Worm (Caenorhabditis elegans) whole organism, mixed stage, embryonic: Measurements from ENCODE around the gene nhr-56.

ENCODE experiments used
- M03D4.4 ChIP-seq: sonication (generic microtip); optimal IDR thresholded peaks from 2 replicates; lab custom pipeline; 2017; ENCODE audit warnings: mild to moderate bottlenecking, missing genetic modification characterization, missing compliant biosample characterization
- blmp-1 ChIP-seq: fragments of 150-350 bp; optimal IDR thresholded peaks from 2 replicates; lab custom pipeline; 2014; ENCODE audit warnings: missing biosample characterization, missing genetic modification characterization
- ceh-43 ChIP-seq: fragments of 200-800 bp; sonication (Bioruptor generic); optimal IDR thresholded peaks from 2 replicates; lab custom pipeline; 2018; ENCODE audit warnings: mild to moderate bottlenecking, missing genetic modification characterization, moderate library complexity, missing compliant biosample characterization
- ceh-83 ChIP-seq: fragments of 200-800 bp; sonication (Bioruptor generic); optimal IDR thresholded peaks from 2 replicates; lab custom pipeline; 2018; ENCODE audit warnings: mild to moderate bottlenecking, missing genetic modification characterization, missing compliant biosample characterization
- ces-1 ChIP-seq: fragments of 150-350 bp; optimal IDR thresholded peaks from 2 replicates; lab custom pipeline; 2014; ENCODE audit warnings: missing biosample characterization, missing genetic modification reagents, missing genetic modification characterization
- cnd-1 ChIP-seq: fragments of 200-800 bp; sonication (Bioruptor generic); optimal IDR thresholded peaks from 2 replicates; lab custom pipeline; 2018; ENCODE audit warnings: mild to moderate bottlenecking, missing genetic modification characterization, missing compliant biosample characterization
- drap-1 ChIP-seq: fragments of 200-800 bp; sonication (Bioruptor generic); optimal IDR thresholded peaks from 3 replicates; lab custom pipeline; 2018; ENCODE audit warnings: mild to moderate bottlenecking, missing genetic modification characterization, missing compliant biosample characterization
- elt-3 ChIP-seq: fragments of 150-350 bp; optimal IDR thresholded peaks from 2 replicates; lab custom pipeline; 2014; ENCODE audit warnings: missing biosample characterization, missing genetic modification characterization
- flh-1 ChIP-seq: fragments of 200-800 bp; sonication (Bioruptor generic); optimal IDR thresholded peaks from 2 replicates; lab custom pipeline; 2018; ENCODE audit warnings: mild to moderate bottlenecking, missing genetic modification characterization, moderate library complexity, missing compliant biosample characterization
- ham-2 ChIP-seq: fragments of 200-800 bp; sonication (Bioruptor generic); optimal IDR thresholded peaks from 2 replicates; lab custom pipeline; 2018; ENCODE audit warnings: mild to moderate bottlenecking, missing genetic modification characterization, missing compliant biosample characterization
- hlh-1 ChIP-seq: fragments of 150-350 bp; optimal IDR thresholded peaks from 2 replicates; lab custom pipeline; 2014; ENCODE audit warnings: missing biosample characterization, missing genetic modification reagents, missing genetic modification characterization
- lin-32 ChIP-seq: fragments of 200-800 bp; sonication (Bioruptor generic); optimal IDR thresholded peaks from 2 replicates; lab custom pipeline; 2018; ENCODE audit warnings: mild to moderate bottlenecking, missing genetic modification characterization, missing compliant biosample characterization
- lsy-2 ChIP-seq: fragments of 150-350 bp; optimal IDR thresholded peaks from 2 replicates; lab custom pipeline; 2014; ENCODE audit warnings: missing biosample characterization, missing genetic modification characterization
- mab-5 ChIP-seq: fragments of 150-350 bp; optimal IDR thresholded peaks from 2 replicates; lab custom pipeline; 2014; ENCODE audit warnings: missing biosample characterization, missing genetic modification characterization
- mep-1 ChIP-seq: fragments of 150-350 bp; optimal IDR thresholded peaks from 2 replicates; lab custom pipeline; 2017; ENCODE audit warnings: missing biosample characterization, missing genetic modification reagents, missing genetic modification characterization, inconsistent platforms
- mls-2 ChIP-seq: sonication (generic microtip); optimal IDR thresholded peaks from 2 replicates; lab custom pipeline; 2016; ENCODE audit warnings: mild to moderate bottlenecking, missing genetic modification characterization, moderate library complexity, missing compliant biosample characterization
- nhr-12 ChIP-seq: fragments of 150-350 bp; optimal IDR thresholded peaks from 2 replicates; lab custom pipeline; 2014; ENCODE audit warnings: missing biosample characterization, missing genetic modification characterization
- nhr-2 ChIP-seq: fragments of 150-350 bp; optimal IDR thresholded peaks from 2 replicates; lab custom pipeline; 2014; ENCODE audit warnings: missing biosample characterization, missing genetic modification characterization
- nhr-237 ChIP-seq: fragments of 150-350 bp; optimal IDR thresholded peaks from 2 replicates; lab custom pipeline; 2014; ENCODE audit warnings: missing biosample characterization, missing genetic modification characterization
- nhr-28 ChIP-seq: fragments of 150-350 bp; optimal IDR thresholded peaks from 2 replicates; lab custom pipeline; 2014; ENCODE audit warnings: missing biosample characterization, missing genetic modification characterization
- nhr-76 ChIP-seq: sonication (generic microtip); optimal IDR thresholded peaks from 2 replicates; lab custom pipeline; 2017; ENCODE audit warnings: missing biosample characterization, missing genetic modification characterization
- pha-4 ChIP-seq: fragments of 150-350 bp; optimal IDR thresholded peaks from 2 replicates; lab custom pipeline; 2018; ENCODE audit warnings: missing biosample characterization, missing genetic modification reagents, missing genetic modification characterization
- sem-2 ChIP-seq: fragments of 200-800 bp; sonication (Bioruptor generic); optimal IDR thresholded peaks from 2 replicates; lab custom pipeline; 2018; ENCODE audit warnings: mild to moderate bottlenecking, missing genetic modification characterization, missing compliant biosample characterization
- snpc-4 ChIP-seq: fragments of 150-350 bp; optimal IDR thresholded peaks from 2 replicates; lab custom pipeline; 2014; ENCODE audit warnings: missing biosample characterization, missing genetic modification characterization
- sptf-1 ChIP-seq: sonication (generic microtip); optimal IDR thresholded peaks from 2 replicates; lab custom pipeline; 2017; ENCODE audit warnings: mild to moderate bottlenecking, missing genetic modification characterization, moderate library complexity, missing compliant biosample characterization
- tbx-8 ChIP-seq: fragments of 200-800 bp; sonication (Bioruptor generic); optimal IDR thresholded peaks from 2 replicates; lab custom pipeline; 2018; ENCODE audit warnings: mild to moderate bottlenecking, missing genetic modification characterization, moderate library complexity, missing compliant biosample characterization
- unc-120 ChIP-seq: sonication (generic microtip); optimal IDR thresholded peaks from 2 replicates; lab custom pipeline; 2017; ENCODE audit warnings: missing genetic modification characterization, missing compliant biosample characterization; ENCODE audit not compliant: poor library complexity, severe bottlenecking
- unc-39 ChIP-seq: fragments of 150-350 bp; optimal IDR thresholded peaks from 2 replicates; lab custom pipeline; 2014; ENCODE audit warnings: missing biosample characterization, missing genetic modification characterization
- unc-62 ChIP-seq: fragments of 150-350 bp; optimal IDR thresholded peaks from 2 replicates; lab custom pipeline; 2014; ENCODE audit warnings: missing biosample characterization, missing genetic modification reagents, missing genetic modification characterization
- zip-8 ChIP-seq: fragments of 150-350 bp; optimal IDR thresholded peaks from 2 replicates; lab custom pipeline; 2014; ENCODE audit warnings: missing biosample characterization, missing genetic modification characterization
- ztf-11 ChIP-seq: fragments of 150-350 bp; optimal IDR thresholded peaks from 2 replicates; lab custom pipeline; 2014; ENCODE audit warnings: missing biosample characterization, missing genetic modification characterization

Gene nhr-56

DNA sequence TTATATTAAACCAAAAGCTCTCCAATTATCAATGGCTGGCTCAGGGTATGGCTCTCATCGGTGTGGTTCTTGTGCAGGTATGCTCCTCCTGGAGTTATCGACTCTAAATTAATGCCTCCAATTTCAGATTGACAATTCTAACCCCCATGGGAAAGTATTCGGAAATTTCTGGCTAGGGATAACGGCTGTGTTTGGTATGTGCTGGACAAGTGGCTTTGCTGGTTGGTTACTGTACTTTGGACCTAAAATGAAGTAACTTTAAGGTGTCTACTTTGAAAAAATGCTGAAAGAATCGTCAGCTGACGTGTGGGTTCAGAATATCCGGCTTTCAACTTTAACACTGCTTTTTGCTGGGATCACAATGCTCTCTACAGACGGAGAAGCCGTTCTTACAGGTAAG lies 1.9 kb upstream of the nhr-56 start:
- no peak for TF ChIP-seq sem-2 (GFP tag; lab: Kevin White, UChicago)
- no peak for TF ChIP-seq ceh-43
- no peak for TF ChIP-seq ham-2 (GFP tag; lab: Kevin White, UChicago)
- TF ChIP-seq sptf-1 (tag; lab: Kevin White, UChicago), result no peak
- no peak for TF ChIP-seq unc-62
- no peak for TF ChIP-seq mls-2 (tag; lab: Kevin White, UChicago)
- TF ChIP-seq lin-32 (GFP tag; lab: Kevin White, UChicago), result no peak

DNA sequence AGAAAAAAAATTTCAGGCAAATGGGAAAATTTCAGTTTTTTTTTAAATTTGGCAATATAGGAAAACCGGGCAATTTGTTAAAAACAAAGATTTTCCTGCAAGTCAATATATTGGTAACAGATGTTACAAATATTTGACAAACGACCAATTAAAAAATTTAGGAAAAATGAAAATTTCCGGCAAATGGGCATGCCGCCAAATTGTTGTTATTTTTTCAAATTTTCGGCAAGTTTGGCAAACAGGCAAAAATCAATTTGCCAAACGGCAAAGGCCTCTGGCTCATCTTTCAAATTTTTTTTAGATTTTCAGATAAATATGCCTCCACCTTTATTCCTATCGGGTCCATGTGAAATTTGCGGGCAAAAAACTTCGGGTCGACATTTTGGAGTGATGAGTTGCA lies 3.0 kb downstream of the nhr-56 start, which contains the start of gene nhr-128:
nhr-128 (plus strand) TSS at position 301 of the 400 bp plus-strand sequence.
- TF ChIP-seq zip-8 (tag; lab: Kevin White, UChicago), result no peak
- no peak for TF ChIP-seq nhr-76 (tag; lab: Kevin White, UChicago)
- no peak for TF ChIP-seq nhr-12 (tag; lab: Kevin White, UChicago)
- TF ChIP-seq ztf-11 (tag; lab: Kevin White, UChicago), result no peak
- no peak for TF ChIP-seq unc-62
- TF ChIP-seq blmp-1 (tag; lab: Kevin White, UChicago), result no peak
- TF ChIP-seq ham-2 (GFP tag; lab: Kevin White, UChicago), result no peak
- TF ChIP-seq elt-3 (tag; lab: Kevin White, UChicago), result no peak
- TF ChIP-seq ceh-83, result no peak
- TF ChIP-seq hlh-1 (tag; lab: Kevin White, UChicago), result no peak
- no peak for TF ChIP-seq drap-1
- TF ChIP-seq nhr-237 (tag; lab: Kevin White, UChicago), result no peak

- TF ChIP-seq unc-120 (tag; lab: Kevin White, UChicago) (no peak), ces-1 (no peak), unc-62 (no peak), hlh-1 (tag; lab: Kevin White, UChicago) (no peak), drap-1 (no peak), elt-3 (tag; lab: Kevin White, UChicago) (no peak), unc-39 (tag; lab: Kevin White, UChicago) (no peak), flh-1 (GFP tag; lab: Kevin White, UChicago) (no peak)
- TF ChIP-seq, all 35 proteins: peak for 0
Observed at ce11 chrV:2225130-2225529, 6.3 kb downstream of the nhr-56 start, which contains the start of gene nhr-103. TSS of gene nhr-103 (plus strand) at chrV:2225430.

DNA sequence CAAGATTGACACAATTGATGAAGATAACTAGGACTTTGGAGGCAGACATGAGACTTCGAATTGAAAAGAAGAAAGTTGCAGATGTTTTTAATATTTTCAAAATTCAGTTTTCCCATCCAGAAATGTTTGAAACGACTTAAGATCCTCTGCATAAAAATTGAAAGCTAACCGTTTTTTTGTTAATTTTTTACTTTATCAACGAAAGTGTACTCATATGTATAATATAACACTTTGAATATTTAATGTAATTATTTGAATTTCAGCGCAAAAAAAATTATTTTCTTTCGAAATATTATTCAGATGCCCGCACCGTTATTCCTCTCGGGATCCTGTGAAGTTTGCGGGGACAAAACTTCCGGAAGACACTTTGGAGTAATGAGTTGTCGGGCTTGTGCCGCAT lies 8.1 kb downstream of the nhr-56 start, which contains the start of gene nhr-18:
nhr-18 (plus strand) TSS at position 301 of the 400 bp plus-strand sequence.
- TF ChIP-seq tbx-8 (GFP tag; lab: Kevin White, UChicago), result no peak
- TF ChIP-seq ceh-43, result no peak
- no peak for TF ChIP-seq sem-2 (GFP tag; lab: Kevin White, UChicago)
- TF ChIP-seq unc-62, result no peak
- no peak for TF ChIP-seq ces-1
- TF ChIP-seq ham-2 (GFP tag; lab: Kevin White, UChicago), result no peak
- no peak for TF ChIP-seq unc-120 (tag; lab: Kevin White, UChicago)
- no peak for TF ChIP-seq ztf-11 (tag; lab: Kevin White, UChicago)
- TF ChIP-seq lin-32 (GFP tag; lab: Kevin White, UChicago), result no peak
- TF ChIP-seq M03D4.4 (tag; lab: Kevin White, UChicago), result no peak

ce11 chrV:2228781-2229180 lies 10.0 kb downstream of the nhr-56 start, which contains the start of gene nhr-126:
TSS of gene nhr-126 (plus strand) at chrV:2229081.
- TF ChIP-seq ham-2 (GFP tag; lab: Kevin White, UChicago) (no peak), mab-5 (tag; lab: Kevin White, UChicago) (no peak), ces-1 (no peak), blmp-1 (tag; lab: Kevin White, UChicago) (no peak), mep-1 (tag; lab: Kevin White, UChicago) (no peak), cnd-1 (tag; lab: Kevin White, UChicago) (no peak), unc-62 (no peak), pha-4 (no peak), nhr-28 (no peak), lsy-2 (no peak), ceh-43 (no peak), lin-32 (GFP tag; lab: Kevin White, UChicago) (no peak), nhr-237 (tag; lab: Kevin White, UChicago) (no peak), zip-8 (tag; lab: Kevin White, UChicago) (no peak), ztf-11 (tag; lab: Kevin White, UChicago) (no peak), nhr-2 (no peak), nhr-76 (tag; lab: Kevin White, UChicago) (no peak), sptf-1 (tag; lab: Kevin White, UChicago) (no peak), tbx-8 (GFP tag; lab: Kevin White, UChicago) (no peak), snpc-4 (tag; lab: Kevin White, UChicago) (no peak)
- TF ChIP-seq, all 35 proteins: peak for 0
